Fruit fly (Drosophila melanogaster): ENCODE results near the gene FRG1.
A peak's percentile ranks its signal among the peaks of the same experiment; 100 is the strongest.

DNA sequence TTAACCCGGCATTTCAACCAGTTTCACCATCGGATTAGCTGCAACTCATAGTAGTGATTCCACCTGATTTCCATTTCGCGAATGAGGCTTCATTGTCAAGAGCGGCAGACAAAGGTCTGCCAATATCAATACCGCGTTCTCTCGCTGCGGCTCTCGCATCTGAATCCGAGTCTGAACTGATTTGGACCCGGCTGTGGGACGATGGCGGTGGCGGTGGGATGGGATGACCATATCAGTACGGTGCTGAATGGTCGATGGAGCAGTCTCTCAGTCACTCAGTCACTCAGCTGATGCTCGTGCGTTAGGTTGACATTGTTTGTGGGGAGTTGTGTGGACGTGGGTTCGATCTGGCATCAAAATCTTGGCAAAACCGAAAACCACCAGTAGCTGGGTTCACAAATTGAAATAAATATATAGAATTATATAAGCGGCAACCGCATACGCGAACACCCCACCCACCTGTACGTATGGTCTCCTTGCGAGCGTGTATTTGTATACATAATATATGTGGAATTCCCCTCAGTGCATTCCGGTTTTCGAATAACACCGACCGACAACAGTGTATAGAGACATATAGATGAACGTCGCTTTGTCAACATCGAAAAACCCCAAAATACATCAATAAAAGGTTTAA is 20.3 kb upstream of the FRG1 start, which contains the start of gene Spn77Ba:
- TF ChIP-seq foxo (GFP tag; optimal IDR thresholded peaks at IDR 0.05) (no peak), HLH106 (tag; optimal IDR thresholded peaks at IDR 0.05) (no peak), psq (GFP tag; optimal IDR thresholded peaks at IDR 0.05) (peak; percentile 19), Vsx2 (GFP tag; optimal IDR thresholded peaks at IDR 0.05; ENCODE audit: partially characterized antibody) (no peak), sage (GFP tag; optimal IDR thresholded peaks at IDR 0.05) (no peak), jim (GFP tag; optimal IDR thresholded peaks at IDR 0.05) (no peak), Dif (GFP tag; optimal IDR thresholded peaks at IDR 0.05; ENCODE audit: partially characterized antibody) (peak; percentile 69), Hr83 (GFP tag; optimal IDR thresholded peaks at IDR 0.05; ENCODE audit: poor library complexity, severe bottlenecking) (peak; percentile 20), pan (optimal IDR thresholded peaks at IDR 0.05) (no peak), lola (GFP tag; optimal IDR thresholded peaks at IDR 0.05) (no peak), Hr78 (GFP tag; optimal IDR thresholded peaks at IDR 0.05) (no peak), dl (GFP tag; optimal IDR thresholded peaks at IDR 0.05; ENCODE audit: insufficient read depth in 1 of 2, partially characterized antibody in 2 of 2) (peak; percentile 21 to 56), tai (GFP tag; optimal IDR thresholded peaks at IDR 0.05) (no peak), sv (GFP tag; optimal IDR thresholded peaks at IDR 0.05) (no peak)
